Worm (Caenorhabditis elegans) whole organism, L1 larva: ENCODE results near the gene T22D1.1.

Experiments used
- blmp-1 ChIP-seq: fragments of 150-350 bp; optimal IDR thresholded peaks from 2 replicates; lab custom pipeline; 2014; ENCODE audit warnings: missing biosample characterization, missing genetic modification characterization
- hpl-2 ChIP-seq: fragments of 150-350 bp; optimal IDR thresholded peaks from 2 replicates; lab custom pipeline; 2014; ENCODE audit warnings: missing biosample characterization, missing genetic modification reagents, missing genetic modification characterization
- mdl-1 ChIP-seq, 2 experiments: fragments of 150-350 bp; optimal IDR thresholded peaks; 2 replicates each; lab custom pipeline; 2014 to 2017; ENCODE audit warnings: missing biosample characterization in 2 of 2, missing genetic modification characterization in 2 of 2, inconsistent platforms in 1 of 2
- nhr-12 ChIP-seq: sonication (generic microtip); optimal IDR thresholded peaks from 2 replicates; lab custom pipeline; 2017; ENCODE audit warnings: missing biosample characterization, missing genetic modification characterization
- zag-1 ChIP-seq: fragments of 150-350 bp; optimal IDR thresholded peaks from 2 replicates; lab custom pipeline; 2014; ENCODE audit warnings: missing biosample characterization, missing genetic modification characterization

ce11 chrIV:6912851-6913588 is 10.2 kb upstream of the T22D1.1 start, which contains the start of gene T22D1.3:
- TF ChIP-seq nhr-12 (tag; lab: Kevin White, UChicago) (no peak), hpl-2 (no peak), zag-1 (tag; lab: Kevin White, UChicago) (no peak), mdl-1 (tag; optimal IDR thresholded peaks at IDR 0.05; lab: Kevin White, UChicago) (no peak), blmp-1 (tag; lab: Kevin White, UChicago) (no peak)
